Worm (Caenorhabditis elegans) whole organism, L4 larva: ENCODE data around the gene Y43F8B.19.

ENCODE experiments used
- T26A8.4 ChIP-seq: fragments of 200-800 bp; sonication (Bioruptor generic); IDR thresholded peaks from 2 replicates; pipeline ENCODE4 v1.3.6; 2022; ENCODE audit warnings: missing genetic modification characterization, missing compliant biosample characterization
- daf-12 ChIP-seq: fragments of 150-350 bp; optimal IDR thresholded peaks from 2 replicates; lab custom pipeline; 2014; ENCODE audit warnings: missing biosample characterization, missing genetic modification reagents, missing genetic modification characterization
- dve-1 ChIP-seq: sonication (generic microtip); optimal IDR thresholded peaks from 2 replicates; lab custom pipeline; 2017; ENCODE audit warnings: antibody characterized with exemption, mild to moderate bottlenecking, missing genetic modification characterization, missing compliant biosample characterization; ENCODE audit not compliant: insufficient read depth
- lin-39 ChIP-seq: fragments of 150-350 bp; optimal IDR thresholded peaks from 2 replicates; lab custom pipeline; 2014; ENCODE audit warnings: missing biosample characterization, missing genetic modification reagents, missing genetic modification characterization
- mdt-29 ChIP-seq: fragments of 200-800 bp; sonication (Bioruptor generic); IDR thresholded peaks from 2 replicates; pipeline ENCODE4 v1.3.6; 2022; ENCODE audit warnings: missing genetic modification reagents, missing genetic modification characterization, missing compliant biosample characterization
- zfp-3 ChIP-seq: fragments of 200-800 bp; sonication (Bioruptor generic); conservative IDR thresholded peaks from 2 replicates; pipeline ENCODE4 v1.3.6; 2022; ENCODE audit warnings: missing genetic modification reagents, missing genetic modification characterization, missing compliant biosample characterization

DNA sequence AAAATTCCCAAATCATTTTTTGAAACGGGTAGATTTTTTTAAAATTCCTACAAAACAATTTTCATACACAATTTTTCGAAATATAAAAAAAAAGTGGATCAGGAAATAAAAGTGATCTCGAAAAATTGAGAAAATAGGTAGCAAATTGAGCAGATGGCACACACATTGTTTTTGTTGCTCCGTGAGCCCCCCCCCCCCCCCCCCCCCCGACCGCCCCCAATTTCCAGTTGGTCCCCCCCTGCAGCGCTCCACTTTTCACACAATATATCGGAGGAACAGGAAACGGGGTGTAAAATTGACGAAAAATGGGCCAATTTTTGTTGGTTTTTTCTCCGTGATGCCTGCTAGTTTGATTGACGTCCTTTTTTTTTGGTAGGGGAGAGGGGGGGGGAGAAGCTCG lies 28.8 kb upstream of the Y43F8B.19 start:
- TF ChIP-seq lin-39 (tag; lab: Kevin White, UChicago), result no peak
- no peak for TF ChIP-seq mdt-29 (GFP tag; lab: Robert Waterston, UW)
- no peak for TF ChIP-seq T26A8.4 (GFP tag; lab: Robert Waterston, UW)
- no peak for TF ChIP-seq zfp-3 (GFP tag; lab: Robert Waterston, UW)
- no peak for TF ChIP-seq dve-1 (tag; lab: Kevin White, UChicago)
- TF ChIP-seq daf-12 (tag; lab: Kevin White, UChicago), result no peak
